Worm (Caenorhabditis elegans): ENCODE measurements around the gene F41G3.3.

F41G3.3 gene

ce11 chrII:6710596-6710995 lies 45.7 kb upstream of the F41G3.3 start:
- no peak for TF ChIP-seq jun-1 (tag; optimal IDR thresholded peaks at IDR 0.05)
- no peak for TF ChIP-seq unc-130 (tag; optimal IDR thresholded peaks at IDR 0.05)
- no peak for TF ChIP-seq efl-1 (optimal IDR thresholded peaks at IDR 0.05)
- TF ChIP-seq efl-1 (GFP tag; optimal IDR thresholded peaks at IDR 0.05 in 1 of 2), result peak in 1 of 2 experiments; percentile 14

ce11 chrII:6712177-6712981 lies 44.0 kb upstream of the F41G3.3 start, which contains the start of the genes dpy-10 and T14B4.19:
Gene dpy-10, minus strand, starts transcription at chrII:6712227.
Gene T14B4.19, minus strand, starts transcription at chrII:6712931.
- TF ChIP-seq skn-1 (tag; optimal IDR thresholded peaks at IDR 0.05) (no peak), tlp-1 (tag; optimal IDR thresholded peaks at IDR 0.05) (no peak), lin-15B (tag; optimal IDR thresholded peaks at IDR 0.05) (no peak), ceh-8 (GFP tag; optimal IDR thresholded peaks at IDR 0.05) (no peak), snpc-4 (tag; optimal IDR thresholded peaks at IDR 0.05) (no peak), irx-1 (tag; optimal IDR thresholded peaks at IDR 0.05) (no peak), nhr-28 (tag; optimal IDR thresholded peaks at IDR 0.05) (no peak), tbx-2 (tag; optimal IDR thresholded peaks at IDR 0.05) (no peak), fkh-8 (tag; optimal IDR thresholded peaks at IDR 0.05) (no peak), blmp-1 (tag; optimal IDR thresholded peaks at IDR 0.05) (peak; percentile 99), fkh-10 (GFP tag; optimal IDR thresholded peaks at IDR 0.05) (no peak), ceh-63 (GFP tag; optimal IDR thresholded peaks at IDR 0.05) (no peak), dsc-1 (tag; optimal IDR thresholded peaks at IDR 0.05) (no peak), C16A3.4 (tag; optimal IDR thresholded peaks at IDR 0.05) (no peak), nhr-85 (tag) (peak; percentile 64), C34B4.2 (tag; optimal IDR thresholded peaks at IDR 0.05) (no peak), ets-5 (GFP tag; IDR thresholded peaks at IDR 0.05) (no peak), isw-1 (GFP tag; IDR thresholded peaks at IDR 0.05) (no peak), lin-14 (GFP tag; optimal IDR thresholded peaks at IDR 0.05) (peak; percentile 42), mdl-1 (tag; optimal IDR thresholded peaks at IDR 0.05) (no peak), nhr-12 (tag; optimal IDR thresholded peaks at IDR 0.05) (no peak), lin-35 (GFP tag; optimal IDR thresholded peaks at IDR 0.05) (no peak), fkh-4 (tag; optimal IDR thresholded peaks at IDR 0.05; ENCODE audit: borderline replicate concordance) (no peak), F16B12.6 (tag; optimal IDR thresholded peaks at IDR 0.05) (no peak), unc-30 (tag; optimal IDR thresholded peaks at IDR 0.05) (no peak), unc-98 (GFP tag; IDR thresholded peaks at IDR 0.05) (no peak), sup-37 (GFP tag; optimal IDR thresholded peaks at IDR 0.05) (no peak), ceh-82 (tag; optimal IDR thresholded peaks at IDR 0.05) (no peak), jun-1 (tag; optimal IDR thresholded peaks at IDR 0.05) (no peak), elt-3 (tag; optimal IDR thresholded peaks at IDR 0.05) (peak in 2 of 6 experiments; percentile 87 to 98)

DNA sequence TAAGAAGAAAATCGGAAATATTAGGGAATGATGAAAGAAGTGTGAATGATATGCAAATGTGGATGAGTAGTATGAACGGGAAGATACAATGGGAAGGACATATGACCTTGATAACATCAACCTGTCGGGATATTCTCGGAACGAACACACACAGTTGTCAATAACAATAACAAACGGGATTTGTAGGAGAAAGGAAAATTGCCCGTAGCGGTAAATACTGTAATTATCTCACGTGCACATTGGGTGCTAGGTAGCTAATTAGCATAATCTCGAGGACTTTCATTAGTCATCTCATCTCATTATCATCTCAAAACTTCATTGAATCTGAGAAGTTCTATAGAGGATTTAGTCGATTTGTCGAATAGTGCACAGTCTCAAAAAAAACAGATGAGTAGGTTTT lies 43.3 kb upstream of the F41G3.3 start:
- TF ChIP-seq elt-2 (tag; optimal IDR thresholded peaks at IDR 0.05) (no peak), unc-130 (tag; optimal IDR thresholded peaks at IDR 0.05) (no peak)

DNA sequence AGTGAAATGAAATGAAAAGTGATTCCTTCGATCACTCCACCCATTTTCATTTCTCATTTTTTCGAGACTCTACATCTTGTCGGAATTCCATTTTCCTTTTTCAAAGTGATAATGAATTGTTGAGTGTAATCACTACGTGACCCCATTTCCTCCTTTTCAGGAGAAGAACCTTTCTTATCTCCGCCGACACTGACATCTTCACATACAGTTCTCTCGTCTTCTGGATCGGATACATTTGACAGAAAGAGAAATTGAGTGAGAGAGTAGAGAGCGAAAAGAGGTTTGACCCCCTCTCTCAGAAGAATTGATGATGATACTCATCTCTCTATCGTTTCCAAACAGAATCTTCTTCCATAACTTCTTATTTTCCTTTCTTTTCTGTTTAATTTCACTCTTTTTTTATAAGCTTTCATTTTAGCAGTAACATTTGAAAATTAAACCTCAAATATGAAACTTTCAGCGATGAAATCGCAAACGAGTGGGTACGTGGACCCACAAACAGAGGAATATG lies 42.4 kb upstream of the F41G3.3 start, which contains the start of gene dpy-2:
Gene dpy-2 (plus strand): TSS at position 461 of the 511 bp plus-strand sequence.
- peak; percentile 99 for TF ChIP-seq blmp-1 (tag; optimal IDR thresholded peaks at IDR 0.05)
- TF ChIP-seq dpl-1 (GFP tag; optimal IDR thresholded peaks at IDR 0.05), result no peak
- TF ChIP-seq elt-3 (tag; optimal IDR thresholded peaks at IDR 0.05), result peak in 1 of 6 experiments; percentile 11
